Fruit fly (Drosophila melanogaster) whole organism, embryonic: Measurements from ENCODE around the gene CG12171.

ENCODE experiments used
- Atf-2 ChIP-seq: fragments of 200-800 bp; sonication (Bioruptor generic); optimal IDR thresholded peaks from 2 replicates; lab custom pipeline; 2016; ENCODE audit warnings: missing biosample characterization, missing genetic modification characterization
- CG10654 ChIP-seq: fragments of 200-800 bp; sonication (Bioruptor generic); optimal IDR thresholded peaks from 2 replicates; lab custom pipeline; 2016; ENCODE audit warnings: missing biosample characterization, missing genetic modification characterization
- CG11723 ChIP-seq: fragments of 200-800 bp; sonication (Bioruptor generic); optimal IDR thresholded peaks from 2 replicates; lab custom pipeline; 2017; ENCODE audit warnings: missing biosample characterization, mild to moderate bottlenecking, missing genetic modification characterization
- CG13287 ChIP-seq: fragments of 200-800 bp; sonication (Bioruptor generic); IDR thresholded peaks from 2 replicates; pipeline ENCODE4 v1.3.6; 2022; ENCODE audit warnings: missing biosample characterization, missing genetic modification characterization; ENCODE audit not compliant: partially characterized antibody
- CG13894 ChIP-seq: fragments of 200-800 bp; sonication (Bioruptor generic); optimal IDR thresholded peaks from 3 replicates; lab custom pipeline; 2018; ENCODE audit warnings: missing biosample characterization, mild to moderate bottlenecking, missing genetic modification characterization, moderate library complexity
- CG14667 ChIP-seq: fragments of 200-800 bp; sonication (Bioruptor generic); IDR thresholded peaks from 2 replicates; pipeline ENCODE4 v1.3.6; 2022; ENCODE audit warnings: missing biosample characterization, missing genetic modification characterization
- CG14710 ChIP-seq: fragments of 200-800 bp; sonication (Bioruptor generic); optimal IDR thresholded peaks from 3 replicates; lab custom pipeline; 2019; ENCODE audit warnings: missing biosample characterization, mild to moderate bottlenecking, missing genetic modification characterization, moderate library complexity
- CG15073 ChIP-seq: fragments of 200-800 bp; sonication (Bioruptor generic); optimal IDR thresholded peaks from 2 replicates; lab custom pipeline; 2016; ENCODE audit warnings: missing biosample characterization, missing genetic modification characterization
- CG2678 ChIP-seq: fragments of 200-800 bp; sonication (Bioruptor generic); optimal IDR thresholded peaks from 3 replicates; lab custom pipeline; 2019; ENCODE audit warnings: missing biosample characterization, mild to moderate bottlenecking, missing genetic modification characterization, moderate library complexity
- CG31224 ChIP-seq: fragments of 200-800 bp; sonication (Bioruptor generic); IDR thresholded peaks from 2 replicates; pipeline ENCODE4 v1.3.6; 2022; ENCODE audit warnings: missing biosample characterization, missing genetic modification characterization
- CG3838 ChIP-seq: fragments of 200-800 bp; sonication (Bioruptor generic); optimal IDR thresholded peaks from 3 replicates; lab custom pipeline; 2016; ENCODE audit warnings: missing biosample characterization, missing genetic modification characterization
- CG4707 ChIP-seq: fragments of 200-800 bp; sonication (Bioruptor generic); optimal IDR thresholded peaks from 2 replicates; lab custom pipeline; 2018; ENCODE audit warnings: missing biosample characterization, mild to moderate bottlenecking, missing genetic modification characterization, moderate library complexity
- CG6175 ChIP-seq: fragments of 200-800 bp; sonication (Bioruptor generic); IDR thresholded peaks from 3 replicates; pipeline ENCODE4 v1.3.6; 2022; ENCODE audit warnings: missing biosample characterization, missing genetic modification characterization
- CG6683 ChIP-seq: fragments of 200-800 bp; sonication (Bioruptor generic); optimal IDR thresholded peaks from 2 replicates; lab custom pipeline; 2017; ENCODE audit warnings: missing biosample characterization, mild to moderate bottlenecking, missing genetic modification characterization, missing genetic modification reagents
- CG6689 ChIP-seq: fragments of 200-800 bp; sonication (Bioruptor generic); IDR thresholded peaks from 2 replicates; pipeline ENCODE4 v1.3.6; 2022; ENCODE audit warnings: missing biosample characterization, missing genetic modification characterization
- CG7372 ChIP-seq: fragments of 200-800 bp; sonication (Bioruptor generic); IDR thresholded peaks from 2 replicates; pipeline ENCODE4 v1.3.6; 2022; ENCODE audit warnings: missing biosample characterization, missing genetic modification characterization
- CG7745 ChIP-seq: fragments of 200-800 bp; sonication (Bioruptor generic); optimal IDR thresholded peaks from 2 replicates; lab custom pipeline; 2018; ENCODE audit warnings: missing biosample characterization, mild to moderate bottlenecking, missing genetic modification characterization, moderate library complexity
- D19B ChIP-seq: fragments of 200-800 bp; sonication (Bioruptor generic); optimal IDR thresholded peaks from 2 replicates; lab custom pipeline; 2017; ENCODE audit warnings: missing biosample characterization, mild to moderate bottlenecking, missing genetic modification characterization
- Dp ChIP-seq: fragments of 200-800 bp; sonication (Bioruptor generic); optimal IDR thresholded peaks from 2 replicates; lab custom pipeline; 2018; ENCODE audit warnings: missing biosample characterization, mild to moderate bottlenecking, missing genetic modification characterization, moderate library complexity
- Elba2 ChIP-seq: fragments of 200-800 bp; sonication (Bioruptor generic); optimal IDR thresholded peaks from 3 replicates; lab custom pipeline; 2016; ENCODE audit warnings: missing biosample characterization, missing genetic modification characterization
- Fer3 ChIP-seq: fragments of 200-800 bp; sonication (Bioruptor generic); optimal IDR thresholded peaks from 2 replicates; lab custom pipeline; 2018; ENCODE audit warnings: missing biosample characterization, mild to moderate bottlenecking, missing genetic modification characterization, moderate library complexity
- HLH54F ChIP-seq: fragments of 200-800 bp; sonication (Bioruptor generic); optimal IDR thresholded peaks from 3 replicates; lab custom pipeline; 2016; ENCODE audit warnings: missing biosample characterization, missing genetic modification characterization
- HmgZ ChIP-seq: fragments of 200-800 bp; sonication (Bioruptor generic); optimal IDR thresholded peaks from 2 replicates; lab custom pipeline; 2018; ENCODE audit warnings: missing biosample characterization, mild to moderate bottlenecking, missing genetic modification characterization
- Hr39 ChIP-seq: fragments of >200 bp; optimal IDR thresholded peaks from 2 replicates; lab custom pipeline; 2017
- Kr ChIP-seq: fragments of 200-800 bp; sonication (Bioruptor generic); optimal IDR thresholded peaks from 2 replicates; lab custom pipeline; 2017; ENCODE audit warnings: missing biosample characterization, mild to moderate bottlenecking, missing genetic modification characterization
- Mes4 ChIP-seq: fragments of 200-800 bp; sonication (Bioruptor generic); optimal IDR thresholded peaks from 2 replicates; lab custom pipeline; 2016; ENCODE audit warnings: missing biosample characterization, missing genetic modification characterization
- Myb ChIP-seq: fragments of 200-800 bp; sonication (Bioruptor generic); optimal IDR thresholded peaks from 2 replicates; lab custom pipeline; 2016; ENCODE audit warnings: missing biosample characterization, missing genetic modification characterization
- Oaz ChIP-seq: fragments of 200-800 bp; sonication (Bioruptor generic); IDR thresholded peaks from 2 replicates; pipeline ENCODE4 v1.3.6; 2022; ENCODE audit warnings: missing biosample characterization, missing genetic modification characterization
- PHDP ChIP-seq: fragments of 200-800 bp; sonication (Bioruptor generic); optimal IDR thresholded peaks from 3 replicates; lab custom pipeline; 2018; ENCODE audit warnings: missing biosample characterization, mild to moderate bottlenecking, missing genetic modification characterization, moderate library complexity
- Ptx1 ChIP-seq: fragments of 200-800 bp; sonication (Bioruptor generic); IDR thresholded peaks from 2 replicates; pipeline ENCODE4 v1.3.6; 2022; ENCODE audit warnings: missing biosample characterization, missing genetic modification characterization
- Side ChIP-seq: fragments of 200-800 bp; sonication (Bioruptor generic); optimal IDR thresholded peaks from 2 replicates; lab custom pipeline; 2016; ENCODE audit warnings: missing biosample characterization, missing genetic modification characterization
- YL-1 ChIP-seq: fragments of 200-800 bp; sonication (Bioruptor generic); optimal IDR thresholded peaks from 3 replicates; lab custom pipeline; 2017; ENCODE audit warnings: missing biosample characterization, mild to moderate bottlenecking, missing genetic modification characterization
- amos ChIP-seq: fragments of 200-800 bp; sonication (Bioruptor generic); IDR thresholded peaks from 2 replicates; pipeline ENCODE4 v1.3.6; 2022; ENCODE audit warnings: missing biosample characterization, missing genetic modification characterization; ENCODE audit not compliant: partially characterized antibody
- ase ChIP-seq: fragments of 200-800 bp; sonication (Bioruptor generic); IDR thresholded peaks from 3 replicates; pipeline ENCODE4 v1.3.6; 2022; ENCODE audit warnings: missing biosample characterization, missing genetic modification characterization
- btn ChIP-seq: fragments of 200-800 bp; sonication (Bioruptor generic); optimal IDR thresholded peaks from 2 replicates; lab custom pipeline; 2016; ENCODE audit warnings: missing biosample characterization, missing genetic modification characterization
- cas ChIP-seq: fragments of 200-800 bp; sonication (Bioruptor generic); IDR thresholded peaks from 2 replicates; pipeline ENCODE4 v1.3.6; 2022; ENCODE audit warnings: missing biosample characterization, missing genetic modification characterization
- chif ChIP-seq, 2 experiments: fragments of 200-800 bp; sonication (Bioruptor generic); optimal IDR thresholded peaks; 3 replicates each; lab custom pipeline; 2016; ENCODE audit warnings: missing biosample characterization in 2 of 2, missing genetic modification characterization in 2 of 2
- crol ChIP-seq: fragments of 200-800 bp; sonication (Bioruptor generic); IDR thresholded peaks from 2 replicates; pipeline ENCODE4 v1.3.6; 2022; ENCODE audit warnings: missing biosample characterization, missing genetic modification characterization
- dmrt11E ChIP-seq: fragments of 200-800 bp; sonication (Bioruptor generic); optimal IDR thresholded peaks from 3 replicates; lab custom pipeline; 2018; ENCODE audit warnings: missing biosample characterization, mild to moderate bottlenecking, missing genetic modification characterization, moderate library complexity
- fd96Cb ChIP-seq: fragments of 200-800 bp; sonication (Bioruptor generic); optimal IDR thresholded peaks from 2 replicates; lab custom pipeline; 2018; ENCODE audit warnings: missing biosample characterization, mild to moderate bottlenecking, missing genetic modification characterization, moderate library complexity
- ind ChIP-seq: fragments of 200-800 bp; sonication (Bioruptor generic); optimal IDR thresholded peaks from 3 replicates; lab custom pipeline; 2016; ENCODE audit warnings: missing biosample characterization, missing genetic modification characterization
- jigr1 ChIP-seq: fragments of 200-800 bp; sonication (Bioruptor generic); IDR thresholded peaks from 3 replicates; pipeline ENCODE4 v1.3.6; 2022; ENCODE audit warnings: missing biosample characterization, missing genetic modification characterization
- kay ChIP-seq: fragments of 200-800 bp; sonication (Bioruptor generic); optimal IDR thresholded peaks from 2 replicates; lab custom pipeline; 2016; ENCODE audit warnings: missing biosample characterization, missing genetic modification characterization
- mirr ChIP-seq: fragments of 200-800 bp; sonication (Bioruptor generic); optimal IDR thresholded peaks from 3 replicates; lab custom pipeline; 2018; ENCODE audit warnings: missing biosample characterization, mild to moderate bottlenecking, missing genetic modification characterization
- pum ChIP-seq: fragments of 200-800 bp; sonication (Bioruptor generic); optimal IDR thresholded peaks from 2 replicates; lab custom pipeline; 2016; ENCODE audit warnings: missing biosample characterization, missing genetic modification characterization
- rib ChIP-seq: fragments of 200-800 bp; sonication (Bioruptor generic); IDR thresholded peaks from 2 replicates; pipeline ENCODE4 v1.3.6; 2022; ENCODE audit warnings: missing biosample characterization, missing genetic modification characterization
- ro ChIP-seq: fragments of 200-800 bp; sonication (Bioruptor generic); IDR thresholded peaks from 2 replicates; pipeline ENCODE4 v1.3.6; 2022; ENCODE audit warnings: missing biosample characterization, missing genetic modification characterization
- sd ChIP-seq: fragments of 200-800 bp; sonication (Bioruptor generic); optimal IDR thresholded peaks from 3 replicates; lab custom pipeline; 2018; ENCODE audit warnings: missing biosample characterization, mild to moderate bottlenecking, missing genetic modification characterization, moderate library complexity
- shn ChIP-seq: fragments of 200-800 bp; sonication (Bioruptor generic); optimal IDR thresholded peaks from 3 replicates; lab custom pipeline; 2016; ENCODE audit warnings: missing biosample characterization, missing genetic modification characterization
- tna ChIP-seq: fragments of 200-800 bp; sonication (Bioruptor generic); IDR thresholded peaks from 2 replicates; pipeline ENCODE4 v1.3.6; 2022; ENCODE audit warnings: missing biosample characterization, missing genetic modification characterization; ENCODE audit not compliant: partially characterized antibody
- tx ChIP-seq: fragments of 200-800 bp; sonication (Bioruptor generic); optimal IDR thresholded peaks from 2 replicates; lab custom pipeline; 2016; ENCODE audit warnings: missing biosample characterization, missing genetic modification characterization
- vfl ChIP-seq: fragments of 200-800 bp; sonication (Bioruptor generic); optimal IDR thresholded peaks from 2 replicates; lab custom pipeline; 2016; ENCODE audit warnings: missing biosample characterization, missing genetic modification characterization
- wdn ChIP-seq: fragments of 200-800 bp; sonication (Bioruptor generic); IDR thresholded peaks from 2 replicates; pipeline ENCODE4 v1.3.6; 2022; ENCODE audit warnings: missing biosample characterization, missing genetic modification characterization

The CG12171 gene

DNA sequence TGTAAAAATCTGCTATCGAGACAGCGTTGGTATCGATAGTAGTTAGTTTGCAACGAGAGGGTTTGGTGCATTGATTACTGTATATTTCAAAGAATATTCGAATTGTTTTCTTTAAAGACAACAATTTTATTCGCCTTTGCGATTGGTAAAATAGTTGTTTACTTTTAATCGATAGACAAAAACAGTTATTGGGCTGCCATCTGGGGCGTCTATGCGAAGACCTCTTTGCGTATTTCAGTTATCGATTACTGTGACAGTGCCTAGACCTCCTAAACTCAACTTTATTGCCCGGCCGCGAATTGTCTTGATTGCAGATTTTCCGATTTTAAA is 20.3 kb upstream of the CG12171 start, which contains the start of gene Atu (continued):
- no peak for TF ChIP-seq btn (GFP tag; lab: Kevin White, UChicago)
- TF ChIP-seq Myb (GFP tag; lab: Kevin White, UChicago): peak; percentile 63
- TF ChIP-seq Side (GFP tag; lab: Kevin White, UChicago): no peak
- no peak for TF ChIP-seq Mes4 (GFP tag; lab: Kevin White, UChicago)
- TF ChIP-seq HmgZ (tag; lab: Kevin White, UChicago): peak; percentile 79
- no peak for TF ChIP-seq CG7745 (tag; lab: Kevin White, UChicago)
- no peak for TF ChIP-seq CG31224 (GFP tag; lab: Robert Waterston, UW)
- no peak for TF ChIP-seq CG6689 (GFP tag; lab: Robert Waterston, UW)
- TF ChIP-seq PHDP (tag; lab: Kevin White, UChicago): no peak
- no peak for TF ChIP-seq chif (GFP tag; optimal IDR thresholded peaks at IDR 0.05; lab: Kevin White, UChicago)
- peak; percentile 17 for TF ChIP-seq CG13894 (tag; lab: Kevin White, UChicago)
- no peak for TF ChIP-seq cas (GFP tag; lab: Robert Waterston, UW)
- TF ChIP-seq CG15073: no peak
- no peak for TF ChIP-seq Oaz (GFP tag; lab: Robert Waterston, UW)
- TF ChIP-seq kay (GFP tag; lab: Kevin White, UChicago): no peak
- peak; percentile 29 for TF ChIP-seq Fer3 (tag; lab: Kevin White, UChicago)
- TF ChIP-seq CG13287 (GFP tag; lab: Robert Waterston, UW): peak; percentile 93
- TF ChIP-seq tna (GFP tag; lab: Robert Waterston, UW): peak; percentile 83
- TF ChIP-seq tx (GFP tag; lab: Kevin White, UChicago): peak; percentile 12
- TF ChIP-seq CG14667 (GFP tag; lab: Robert Waterston, UW): no peak
- no peak for TF ChIP-seq pum
- TF ChIP-seq fd96Cb (tag; lab: Kevin White, UChicago): no peak
- peak; percentile 54 for TF ChIP-seq shn (GFP tag; lab: Kevin White, UChicago)
- TF ChIP-seq rib (GFP tag; lab: Robert Waterston, UW): no peak
- peak; percentile 38 for TF ChIP-seq Dp (GFP tag; lab: Kevin White, UChicago)
- TF ChIP-seq ind: peak; percentile 43
- no peak for TF ChIP-seq vfl (GFP tag; lab: Kevin White, UChicago)
- TF ChIP-seq ase: no peak
- TF ChIP-seq Ptx1 (GFP tag; lab: Robert Waterston, UW): no peak
- TF ChIP-seq D19B (GFP tag; lab: Kevin White, UChicago): no peak
- no peak for TF ChIP-seq wdn
- TF ChIP-seq dmrt11E (tag; lab: Kevin White, UChicago): peak; percentile 15
- no peak for TF ChIP-seq Kr (GFP tag; lab: Kevin White, UChicago)
- no peak for TF ChIP-seq CG11723 (GFP tag; lab: Kevin White, UChicago)
- no peak for TF ChIP-seq jigr1 (GFP tag; lab: Robert Waterston, UW)
- no peak for TF ChIP-seq Elba2 (GFP tag; lab: Kevin White, UChicago)
- TF ChIP-seq Hr39 (lab: Kevin White, UChicago): no peak
- no peak for TF ChIP-seq CG10654 (GFP tag; lab: Kevin White, UChicago)
- peak; percentile 70 for TF ChIP-seq CG14710 (tag; lab: Kevin White, UChicago)
- TF ChIP-seq ro (GFP tag; lab: Robert Waterston, UW): no peak
- TF ChIP-seq CG3838: no peak
- no peak for TF ChIP-seq Atf-2 (GFP tag; lab: Kevin White, UChicago)
- peak; percentile 87 for TF ChIP-seq amos
- TF ChIP-seq sd (tag; lab: Kevin White, UChicago): peak; percentile 63
- no peak for TF ChIP-seq crol (GFP tag; lab: Robert Waterston, UW)
- TF ChIP-seq YL-1 (GFP tag; lab: Kevin White, UChicago): peak; percentile 81
- TF ChIP-seq CG4707 (GFP tag; lab: Kevin White, UChicago): no peak
- TF ChIP-seq CG7372 (GFP tag; lab: Robert Waterston, UW): no peak
- peak; percentile 39 for TF ChIP-seq HLH54F (GFP tag; lab: Kevin White, UChicago)
- peak; percentile 38 for TF ChIP-seq CG2678 (tag; lab: Kevin White, UChicago)
- TF ChIP-seq mirr (GFP tag; lab: Kevin White, UChicago): no peak
- TF ChIP-seq CG6683 (GFP tag; lab: Kevin White, UChicago): no peak
- no peak for TF ChIP-seq CG6175 (GFP tag; lab: Robert Waterston, UW)
